Fruit fly (Drosophila melanogaster) whole organism, pupa: Measurements from ENCODE around the gene CG5001.

ENCODE experiments used
- CG12605 ChIP-seq: fragments of 200-800 bp; sonication (Bioruptor generic); IDR thresholded peaks from 2 replicates; pipeline ENCODE4 v1.3.6; 2022; ENCODE audit warnings: missing biosample characterization, missing genetic modification characterization
- CG17806 ChIP-seq: fragments of 200-800 bp; sonication (Bioruptor generic); optimal IDR thresholded peaks from 2 replicates; lab custom pipeline; 2018; ENCODE audit warnings: missing biosample characterization, mild to moderate bottlenecking, missing genetic modification characterization, moderate library complexity
- Snoo ChIP-seq: fragments of 200-800 bp; sonication (Bioruptor generic); optimal IDR thresholded peaks from 3 replicates; lab custom pipeline; 2017; ENCODE audit warnings: missing biosample characterization, mild to moderate bottlenecking, missing genetic modification characterization, inconsistent platforms
- gl ChIP-seq: fragments of 200-800 bp; sonication (Bioruptor generic); optimal IDR thresholded peaks from 2 replicates; lab custom pipeline; 2018; ENCODE audit warnings: missing biosample characterization, mild to moderate bottlenecking, missing genetic modification characterization
- rn ChIP-seq: fragments of 200-800 bp; sonication (Bioruptor generic); IDR thresholded peaks from 2 replicates; pipeline ENCODE4 v1.3.6; 2022; ENCODE audit warnings: missing biosample characterization, missing genetic modification characterization

dm6 chr2L:1169867-1170415 is 15.6 kb upstream of the CG5001 start, which contains the start of the genes CG31922 and Plap:
- TF ChIP-seq CG12605 (no peak), CG17806 (tag; lab: Kevin White, UChicago) (peak; percentile 42), rn (GFP tag; lab: Robert Waterston, UW) (no peak), Snoo (tag; lab: Kevin White, UChicago) (peak; percentile 9), gl (no peak)
